Worm (Caenorhabditis elegans) whole organism, L1 larva: ENCODE data around the gene cyp-31A3.

ENCODE experiments used
- alr-1 ChIP-seq: fragments of 200-800 bp; sonication (Bioruptor generic); optimal IDR thresholded peaks from 2 replicates; lab custom pipeline; 2018; ENCODE audit warnings: borderline replicate concordance, mild to moderate bottlenecking, missing genetic modification characterization, missing compliant biosample characterization
- ama-1 ChIP-seq: fragments of 150-350 bp; optimal IDR thresholded peaks from 2 replicates; lab custom pipeline; 2014
- blmp-1 ChIP-seq: fragments of 150-350 bp; optimal IDR thresholded peaks from 2 replicates; lab custom pipeline; 2014; ENCODE audit warnings: missing biosample characterization, missing genetic modification characterization
- ceh-8 ChIP-seq: fragments of 200-800 bp; sonication (Bioruptor generic); optimal IDR thresholded peaks from 2 replicates; lab custom pipeline; 2018; ENCODE audit warnings: mild to moderate bottlenecking, missing genetic modification characterization, moderate library complexity, missing compliant biosample characterization
- lin-13 ChIP-seq: fragments of 150-350 bp; optimal IDR thresholded peaks from 2 replicates; lab custom pipeline; 2014; ENCODE audit warnings: missing biosample characterization, missing genetic modification reagents, missing genetic modification characterization
- lin-15B ChIP-seq: fragments of 150-350 bp; sonication (generic microtip); optimal IDR thresholded peaks from 3 replicates; lab custom pipeline; 2014; ENCODE audit warnings: missing biosample characterization, missing genetic modification characterization
- nhr-20 ChIP-seq: sonication (generic microtip); optimal IDR thresholded peaks from 2 replicates; lab custom pipeline; 2016; ENCODE audit warnings: mild to moderate bottlenecking, missing genetic modification characterization, missing compliant biosample characterization
- tbx-2 ChIP-seq: sonication (generic microtip); optimal IDR thresholded peaks from 2 replicates; lab custom pipeline; 2016; ENCODE audit warnings: missing genetic modification characterization, missing compliant biosample characterization
- unc-130 ChIP-seq: fragments of 150-350 bp; optimal IDR thresholded peaks from 2 replicates; lab custom pipeline; 2017; ENCODE audit warnings: missing biosample characterization, missing genetic modification characterization, inconsistent platforms

ce11 chrIV:4810377-4810984 lies 49.6 kb downstream of the cyp-31A3 start, which contains the start of gene eif-1.A:
- TF ChIP-seq ama-1 (lab: Kevin White, UChicago) = no peak
- TF ChIP-seq alr-1 (tag; lab: Kevin White, UChicago) = no peak
- TF ChIP-seq nhr-20 = peak; percentile 54
- TF ChIP-seq blmp-1 = no peak
- TF ChIP-seq tbx-2 = peak; percentile 35
- TF ChIP-seq unc-130 (tag; lab: Kevin White, UChicago) = peak; percentile 72
- peak; percentile 59 for TF ChIP-seq lin-15B (tag; lab: Kevin White, UChicago)
- peak; percentile 6 for TF ChIP-seq lin-13
- no peak for TF ChIP-seq ceh-8 (GFP tag; lab: Kevin White, UChicago)
